Fruit fly (Drosophila melanogaster): ENCODE results near the gene GatC.

GatC gene

dm6 chr2L:13876698-13877097 is 43.8 kb upstream of the GatC start (continued):
- TF ChIP-seq CG12942 (GFP tag; optimal IDR thresholded peaks at IDR 0.05): no peak
- no peak for TF ChIP-seq Kr (GFP tag; optimal IDR thresholded peaks at IDR 0.05)
- peak; percentile 24 for TF ChIP-seq CG3407 (GFP tag; optimal IDR thresholded peaks at IDR 0.05)
- peak; percentile 33 for TF ChIP-seq CG4424 (GFP tag; optimal IDR thresholded peaks at IDR 0.05)
- TF ChIP-seq ato (GFP tag; IDR thresholded peaks at IDR 0.05; ENCODE audit: partially characterized antibody): no peak
- TF ChIP-seq CG31441 (GFP tag; IDR thresholded peaks at IDR 0.05): peak; percentile 62
- no peak for TF ChIP-seq Dip3 (GFP tag; optimal IDR thresholded peaks at IDR 0.05)
- TF ChIP-seq Atf-2 (GFP tag; optimal IDR thresholded peaks at IDR 0.05): no peak
- no peak for TF ChIP-seq Dad (GFP tag; optimal IDR thresholded peaks at IDR 0.05)
- TF ChIP-seq maf-S (GFP tag; optimal IDR thresholded peaks at IDR 0.05): no peak
- TF ChIP-seq her (GFP tag; optimal IDR thresholded peaks at IDR 0.05): no peak
- no peak for TF ChIP-seq CG7786 (GFP tag; optimal IDR thresholded peaks at IDR 0.05)
- TF ChIP-seq mld (GFP tag; IDR thresholded peaks at IDR 0.05; ENCODE audit: partially characterized antibody): no peak
- peak; percentile 48 for TF ChIP-seq az2 (GFP tag; optimal IDR thresholded peaks at IDR 0.05)
- no peak for TF ChIP-seq lilli (GFP tag; optimal IDR thresholded peaks at IDR 0.05)
- TF ChIP-seq CG12236 (GFP tag; optimal IDR thresholded peaks at IDR 0.05): no peak
- TF ChIP-seq CG12299 (tag; optimal IDR thresholded peaks at IDR 0.05): no peak
- TF ChIP-seq gsb (GFP tag; IDR thresholded peaks at IDR 0.05): no peak
- no peak for TF ChIP-seq CG17568 (GFP tag; optimal IDR thresholded peaks at IDR 0.05)
- no peak for TF ChIP-seq CG13296 (GFP tag; optimal IDR thresholded peaks at IDR 0.05)
- no peak for TF ChIP-seq p53 (GFP tag; optimal IDR thresholded peaks at IDR 0.05)
- TF ChIP-seq Elba2 (GFP tag; optimal IDR thresholded peaks at IDR 0.05): no peak
- TF ChIP-seq Hr3 (GFP tag; optimal IDR thresholded peaks at IDR 0.05): no peak
- TF ChIP-seq crol (GFP tag; IDR thresholded peaks at IDR 0.05): no peak
- TF ChIP-seq Awh (GFP tag; IDR thresholded peaks at IDR 0.05): no peak
- TF ChIP-seq CG8924 (tag; optimal IDR thresholded peaks at IDR 0.05): peak; percentile 47
- TF ChIP-seq D19A (tag; optimal IDR thresholded peaks at IDR 0.05): peak; percentile 18
- TF ChIP-seq al (GFP tag; IDR thresholded peaks at IDR 0.05): no peak
- TF ChIP-seq esg (GFP tag; conservative IDR thresholded peaks at IDR 0.05): no peak
- TF ChIP-seq rib (GFP tag; IDR thresholded peaks at IDR 0.05): no peak
- TF ChIP-seq sqz (GFP tag; optimal IDR thresholded peaks at IDR 0.05): peak; percentile 27
- TF ChIP-seq sima (GFP tag; optimal IDR thresholded peaks at IDR 0.05): no peak
- TF ChIP-seq row (GFP tag; IDR thresholded peaks at IDR 0.05): peak; percentile 40; the same call in 2 of the 3 replicates
- no peak for TF ChIP-seq bbx (GFP tag; IDR thresholded peaks at IDR 0.05; ENCODE audit: partially characterized antibody)
- no peak for TF ChIP-seq repo (GFP tag; optimal IDR thresholded peaks at IDR 0.05)
- TF ChIP-seq zen (tag; optimal IDR thresholded peaks at IDR 0.05): no peak
- TF ChIP-seq sna (GFP tag; IDR thresholded peaks at IDR 0.05; ENCODE audit: partially characterized antibody): no peak
- TF ChIP-seq CG13775 (GFP tag; optimal IDR thresholded peaks at IDR 0.05): peak; percentile 13
- TF ChIP-seq Neu2 (GFP tag; optimal IDR thresholded peaks at IDR 0.05; ENCODE audit: borderline replicate concordance): no peak
- no peak for TF ChIP-seq CG3726 (GFP tag; IDR thresholded peaks at IDR 0.05)
- no peak for TF ChIP-seq zfh2 (GFP tag; optimal IDR thresholded peaks at IDR 0.05)
- TF ChIP-seq kni (GFP tag; optimal IDR thresholded peaks at IDR 0.05): no peak
- TF ChIP-seq caup (GFP tag; optimal IDR thresholded peaks at IDR 0.05; ENCODE audit: severe bottlenecking): no peak
- no peak for TF ChIP-seq dysf (GFP tag; IDR thresholded peaks at IDR 0.05)
- no peak for TF ChIP-seq cas (GFP tag; IDR thresholded peaks at IDR 0.05)
- TF ChIP-seq tgo (GFP tag; IDR thresholded peaks at IDR 0.05): no peak; the same call in 2 of the 3 replicates
- peak; percentile 27 for TF ChIP-seq fd96Cb (tag; optimal IDR thresholded peaks at IDR 0.05)
- TF ChIP-seq Hsf (GFP tag; optimal IDR thresholded peaks at IDR 0.05): no peak
- TF ChIP-seq CG10267 (tag; optimal IDR thresholded peaks at IDR 0.05): peak; percentile 20
- no peak for TF ChIP-seq Sry-β (GFP tag; optimal IDR thresholded peaks at IDR 0.05)
- no peak for TF ChIP-seq MTF-1 (GFP tag; optimal IDR thresholded peaks at IDR 0.05; ENCODE audit: borderline replicate concordance)
- TF ChIP-seq CG9727 (GFP tag; optimal IDR thresholded peaks at IDR 0.05): peak; percentile 30
